Fruit fly (Drosophila melanogaster) whole organism: Measurements from ENCODE around the gene CG42449.

Experiments used
- CG8478 ChIP-seq: fragments of >200 bp; optimal IDR thresholded peaks from 2 replicates; lab custom pipeline; 2018; ENCODE audit warnings: inconsistent platforms
- EcR ChIP-seq, 2 experiments: fragments of >200 bp; optimal IDR thresholded peaks; 2 replicates each; lab custom pipeline; 2017; ENCODE audit warnings: missing biosample characterization in 2 of 2, missing genetic modification characterization in 2 of 2, missing genetic modification reagents in 2 of 2
- pan ChIP-seq: fragments of >200 bp; optimal IDR thresholded peaks from 2 replicates; lab custom pipeline; 2017
- psq ChIP-seq: fragments of >200 bp; optimal IDR thresholded peaks from 2 replicates; lab custom pipeline; 2017
- usp ChIP-seq: fragments of >200 bp; optimal IDR thresholded peaks from 2 replicates; lab custom pipeline; 2017; ENCODE audit warnings: missing biosample characterization, missing genetic modification characterization, mixed read lengths

- TF ChIP-seq usp (no peak), pan (lab: Kevin White, UChicago) (no peak), CG8478 (lab: Kevin White, UChicago) (no peak), psq (lab: Kevin White, UChicago) (no peak), EcR (GFP tag; optimal IDR thresholded peaks at IDR 0.05; lab: Kevin White, UChicago) (no peak)
Measured at dm6 chrX:5678178-5678470, 4.9 kb upstream of the CG42449 start.
